Fruit fly (Drosophila melanogaster): ENCODE data around the gene CG12985.

The CG12985 gene

dm6 chrX:17860711-17861110 is 22.8 kb upstream of the CG12985 start, which contains the start of the genes Arp8 and CG6769 (continued):
- TF ChIP-seq Max (GFP tag; optimal IDR thresholded peaks at IDR 0.05) (peak; percentile 72), Sin3A (optimal IDR thresholded peaks at IDR 0.05) (peak; percentile 36), Oli (tag; optimal IDR thresholded peaks at IDR 0.05) (no peak), Sry-δ (GFP tag; optimal IDR thresholded peaks at IDR 0.05) (peak; percentile 14), CG13296 (GFP tag; optimal IDR thresholded peaks at IDR 0.05) (peak; percentile 8), CG1832 (GFP tag; optimal IDR thresholded peaks at IDR 0.05) (no peak), CG5180 (GFP tag; optimal IDR thresholded peaks at IDR 0.05) (no peak), dpn (GFP tag; optimal IDR thresholded peaks at IDR 0.05) (peak in 1 of 2 experiments; percentile 16), Spps (tag; optimal IDR thresholded peaks at IDR 0.05) (no peak), CG17186 (GFP tag; optimal IDR thresholded peaks at IDR 0.05) (peak; percentile 46), CG32772 (GFP tag; IDR thresholded peaks at IDR 0.05) (no peak)

- TF ChIP-seq Dref (GFP tag; IDR thresholded peaks at IDR 0.05) (no peak), CG1603 (tag; optimal IDR thresholded peaks at IDR 0.05) (peak; percentile 33), CG16779 (GFP tag; IDR thresholded peaks at IDR 0.05) (no peak), exex (tag; optimal IDR thresholded peaks at IDR 0.05) (no peak), Drgx (GFP tag; IDR thresholded peaks at IDR 0.05) (no peak), bbx (GFP tag; IDR thresholded peaks at IDR 0.05; ENCODE audit: partially characterized antibody) (0 out of 2 replicates have a peak, but pooled peaks have one; percentile 21), dan (GFP tag; IDR thresholded peaks at IDR 0.05) (no peak), D19B (GFP tag; optimal IDR thresholded peaks at IDR 0.05) (no peak), cg (GFP tag; optimal IDR thresholded peaks at IDR 0.05) (peak; percentile 1), CG17385 (GFP tag; optimal IDR thresholded peaks at IDR 0.05) (peak; percentile 6), CG12155 (GFP tag; optimal IDR thresholded peaks at IDR 0.05) (no peak), CG1233 (GFP tag; optimal IDR thresholded peaks at IDR 0.05) (peak; percentile 36), CG11560 (tag; IDR thresholded peaks at IDR 0.05) (no peak), CG3281 (GFP tag; optimal IDR thresholded peaks at IDR 0.05) (no peak), Fer1 (GFP tag; optimal IDR thresholded peaks at IDR 0.05) (no peak), lbe (GFP tag; optimal IDR thresholded peaks at IDR 0.05) (no peak), CG2116 (GFP tag; optimal IDR thresholded peaks at IDR 0.05) (peak; percentile 91), CG17328 (GFP tag; IDR thresholded peaks at IDR 0.05) (0 out of 2 replicates have a peak, but pooled peaks have one; percentile 25), CG11247 (GFP tag; IDR thresholded peaks at IDR 0.05) (no peak), chif (GFP tag; optimal IDR thresholded peaks at IDR 0.05) (no peak), stc (GFP tag; IDR thresholded peaks at IDR 0.05) (no peak), CG5180 (GFP tag; optimal IDR thresholded peaks at IDR 0.05) (no peak), stwl (tag; optimal IDR thresholded peaks at IDR 0.05) (peak; percentile 85), CG2875 (GFP tag; optimal IDR thresholded peaks at IDR 0.05) (no peak), CG8290 (GFP tag; optimal IDR thresholded peaks at IDR 0.05) (peak; percentile 41), CG8290 (tag; optimal IDR thresholded peaks at IDR 0.05) (peak in 1 of 2 experiments; percentile 31), zen (tag; optimal IDR thresholded peaks at IDR 0.05) (peak; percentile 34), CG14710 (tag; optimal IDR thresholded peaks at IDR 0.05) (peak; percentile 18), Neu2 (GFP tag; optimal IDR thresholded peaks at IDR 0.05; ENCODE audit: borderline replicate concordance) (no peak), Doc3 (GFP tag; IDR thresholded peaks at IDR 0.05; ENCODE audit: partially characterized antibody) (no peak), CG8089 (GFP tag; optimal IDR thresholded peaks at IDR 0.05) (no peak), CG10267 (tag; optimal IDR thresholded peaks at IDR 0.05) (peak; percentile 18), scrt (GFP tag; optimal IDR thresholded peaks at IDR 0.05) (no peak), CG34376 (GFP tag; optimal IDR thresholded peaks at IDR 0.05) (no peak), CG15601 (tag; optimal IDR thresholded peaks at IDR 0.05) (no peak), phol (tag; optimal IDR thresholded peaks at IDR 0.05) (peak; percentile 53), CG17912 (GFP tag; optimal IDR thresholded peaks at IDR 0.05) (no peak), insv (GFP tag; optimal IDR thresholded peaks at IDR 0.05) (no peak), jing (GFP tag; optimal IDR thresholded peaks at IDR 0.05) (no peak), CG2199 (GFP tag; IDR thresholded peaks at IDR 0.05) (no peak)
Measured at dm6 chrX:17865103-17865502, 18.4 kb upstream of the CG12985 start.

Data from whole organism, embryonic.